Fruit fly (Drosophila melanogaster) whole organism, embryonic: Measurements from ENCODE around the gene mtsh.

Source experiments
- C15 ChIP-seq: fragments of 200-800 bp; sonication (Bioruptor generic); IDR thresholded peaks from 3 replicates; pipeline ENCODE4 v1.3.6; 2022; ENCODE audit warnings: missing biosample characterization, missing genetic modification characterization
- CG10462 ChIP-seq: fragments of 200-800 bp; sonication (Bioruptor generic); optimal IDR thresholded peaks from 2 replicates; lab custom pipeline; 2016; ENCODE audit warnings: missing biosample characterization, missing genetic modification characterization
- CG10565 ChIP-seq: fragments of 200-800 bp; sonication (Bioruptor generic); optimal IDR thresholded peaks from 3 replicates; lab custom pipeline; 2016; ENCODE audit warnings: missing biosample characterization, mild to moderate bottlenecking, missing genetic modification characterization
- CG11696 ChIP-seq: fragments of 200-800 bp; sonication (Bioruptor generic); IDR thresholded peaks from 2 replicates; pipeline ENCODE4 v1.3.6; 2022; ENCODE audit warnings: missing biosample characterization, missing genetic modification characterization
- CG11723 ChIP-seq: fragments of 200-800 bp; sonication (Bioruptor generic); optimal IDR thresholded peaks from 2 replicates; lab custom pipeline; 2017; ENCODE audit warnings: missing biosample characterization, mild to moderate bottlenecking, missing genetic modification characterization
- CG12104 ChIP-seq: fragments of 200-800 bp; sonication (Bioruptor generic); optimal IDR thresholded peaks from 3 replicates; lab custom pipeline; 2016; ENCODE audit warnings: missing biosample characterization, missing genetic modification characterization
- CG12391 ChIP-seq: fragments of 200-800 bp; sonication (Bioruptor generic); optimal IDR thresholded peaks from 3 replicates; lab custom pipeline; 2018; ENCODE audit warnings: missing biosample characterization, mild to moderate bottlenecking, missing genetic modification characterization, moderate library complexity
- CG16779 ChIP-seq: fragments of 200-800 bp; sonication (Bioruptor generic); IDR thresholded peaks from 2 replicates; pipeline ENCODE4 v1.3.6; 2022; ENCODE audit warnings: missing biosample characterization, missing genetic modification characterization
- CG17385 ChIP-seq: fragments of 200-800 bp; sonication (Bioruptor generic); optimal IDR thresholded peaks from 3 replicates; lab custom pipeline; 2018; ENCODE audit warnings: missing biosample characterization, mild to moderate bottlenecking, missing genetic modification characterization
- CG17612 ChIP-seq: fragments of 200-800 bp; sonication (Bioruptor generic); IDR thresholded peaks from 2 replicates; pipeline ENCODE4 v1.3.6; 2022; ENCODE audit warnings: missing biosample characterization, missing genetic modification characterization
- CG18262 ChIP-seq: fragments of 200-800 bp; optimal IDR thresholded peaks from 3 replicates; lab custom pipeline; 2019; ENCODE audit warnings: missing biosample characterization, mild to moderate bottlenecking, missing genetic modification characterization, moderate library complexity
- CG30403 ChIP-seq: fragments of 200-800 bp; sonication (Bioruptor generic); optimal IDR thresholded peaks from 3 replicates; lab custom pipeline; 2016; ENCODE audit warnings: missing biosample characterization, missing genetic modification characterization
- CG42726 ChIP-seq: fragments of 200-800 bp; sonication (Bioruptor generic); IDR thresholded peaks from 2 replicates; pipeline ENCODE4 v1.3.6; 2022; ENCODE audit warnings: missing biosample characterization, missing genetic modification characterization; ENCODE audit not compliant: partially characterized antibody
- CG4820 ChIP-seq: fragments of 200-800 bp; sonication (Bioruptor generic); optimal IDR thresholded peaks from 3 replicates; lab custom pipeline; 2016; ENCODE audit warnings: missing biosample characterization, missing genetic modification characterization
- CG5245 ChIP-seq: fragments of 200-800 bp; sonication (Bioruptor generic); optimal IDR thresholded peaks from 3 replicates; lab custom pipeline; 2016; ENCODE audit warnings: missing biosample characterization, missing genetic modification characterization
- CG7987 ChIP-seq: fragments of 200-800 bp; sonication (Bioruptor generic); optimal IDR thresholded peaks from 2 replicates; lab custom pipeline; 2018; ENCODE audit warnings: missing biosample characterization, mild to moderate bottlenecking, missing genetic modification characterization, moderate library complexity
- CG8089 ChIP-seq: fragments of 200-800 bp; sonication (Bioruptor generic); optimal IDR thresholded peaks from 3 replicates; lab custom pipeline; 2016; ENCODE audit warnings: missing biosample characterization, missing genetic modification characterization
- CG8281 ChIP-seq: fragments of 200-800 bp; sonication (Bioruptor generic); optimal IDR thresholded peaks from 2 replicates; lab custom pipeline; 2018; ENCODE audit warnings: missing biosample characterization, mild to moderate bottlenecking, missing genetic modification characterization, moderate library complexity
- CG8359 ChIP-seq: fragments of 200-800 bp; sonication (Bioruptor generic); optimal IDR thresholded peaks from 2 replicates; lab custom pipeline; 2017; ENCODE audit warnings: missing biosample characterization, mild to moderate bottlenecking, missing genetic modification characterization, borderline replicate concordance
- CG9932 ChIP-seq: fragments of 200-800 bp; sonication (Bioruptor generic); IDR thresholded peaks from 2 replicates; pipeline ENCODE4 v1.3.6; 2022; ENCODE audit warnings: missing biosample characterization, missing genetic modification characterization
- D19A ChIP-seq: fragments of 200-800 bp; optimal IDR thresholded peaks from 3 replicates; lab custom pipeline; 2019; ENCODE audit warnings: missing biosample characterization, mild to moderate bottlenecking, missing genetic modification characterization, moderate library complexity
- Dek ChIP-seq: fragments of 200-800 bp; sonication (Bioruptor generic); optimal IDR thresholded peaks from 3 replicates; lab custom pipeline; 2019; ENCODE audit warnings: missing biosample characterization, mild to moderate bottlenecking, missing genetic modification characterization, moderate library complexity
- Dip3 ChIP-seq: fragments of 200-800 bp; sonication (Bioruptor generic); optimal IDR thresholded peaks from 3 replicates; lab custom pipeline; 2016; ENCODE audit warnings: missing biosample characterization, missing genetic modification characterization
- Drgx ChIP-seq: fragments of 200-800 bp; sonication (Bioruptor generic); IDR thresholded peaks from 2 replicates; pipeline ENCODE4 v1.3.6; 2022; ENCODE audit warnings: missing biosample characterization, missing genetic modification characterization
- E2f2 ChIP-seq: fragments of 200-800 bp; sonication (Bioruptor generic); IDR thresholded peaks from 2 replicates; pipeline ENCODE4 v1.3.6; 2022; ENCODE audit warnings: missing biosample characterization, missing genetic modification characterization
- Fer2 ChIP-seq: fragments of 200-800 bp; sonication (Bioruptor generic); optimal IDR thresholded peaks from 2 replicates; lab custom pipeline; 2018; ENCODE audit warnings: missing biosample characterization, mild to moderate bottlenecking, missing genetic modification characterization, moderate library complexity
- Gug ChIP-seq: fragments of 200-800 bp; sonication (Bioruptor generic); IDR thresholded peaks from 4 replicates; pipeline ENCODE4 v1.3.6; 2022; ENCODE audit warnings: missing biosample characterization, missing genetic modification characterization
- H2.0 ChIP-seq: fragments of 200-800 bp; sonication (Bioruptor generic); IDR thresholded peaks from 2 replicates; pipeline ENCODE4 v1.3.6; 2022; ENCODE audit warnings: missing biosample characterization, missing genetic modification characterization
- Hr51 ChIP-seq, 2 experiments: fragments of 200-800 bp; sonication (Bioruptor generic); optimal IDR thresholded peaks; 2 replicates in 1 of 2; 3 replicates in 1 of 2; lab custom pipeline; 2016 to 2018; ENCODE audit warnings: missing biosample characterization in 2 of 2, missing genetic modification characterization in 2 of 2, mild to moderate bottlenecking in 1 of 2, moderate library complexity in 1 of 2
- Jarid2 ChIP-seq: fragments of 200-800 bp; sonication (Bioruptor generic); optimal IDR thresholded peaks from 3 replicates; lab custom pipeline; 2017; ENCODE audit warnings: mild to moderate bottlenecking, missing biosample characterization, missing genetic modification reagents, missing genetic modification characterization
- NK7.1 ChIP-seq: fragments of 200-800 bp; sonication (Bioruptor generic); optimal IDR thresholded peaks from 3 replicates; lab custom pipeline; 2016; ENCODE audit warnings: missing biosample characterization, missing genetic modification characterization
- Ptx1 ChIP-seq: fragments of 200-800 bp; sonication (Bioruptor generic); IDR thresholded peaks from 2 replicates; pipeline ENCODE4 v1.3.6; 2022; ENCODE audit warnings: missing biosample characterization, missing genetic modification characterization
- ase ChIP-seq: fragments of 200-800 bp; sonication (Bioruptor generic); IDR thresholded peaks from 3 replicates; pipeline ENCODE4 v1.3.6; 2022; ENCODE audit warnings: missing biosample characterization, missing genetic modification characterization
- bigmax ChIP-seq: fragments of 200-800 bp; sonication (Bioruptor generic); optimal IDR thresholded peaks from 2 replicates; lab custom pipeline; 2018; ENCODE audit warnings: missing biosample characterization, mild to moderate bottlenecking, missing genetic modification characterization
- cad ChIP-seq: fragments of >200 bp; optimal IDR thresholded peaks from 2 replicates; lab custom pipeline; 2017; ENCODE audit warnings: missing biosample characterization, missing genetic modification characterization
- cas ChIP-seq: fragments of 200-800 bp; sonication (Bioruptor generic); IDR thresholded peaks from 2 replicates; pipeline ENCODE4 v1.3.6; 2022; ENCODE audit warnings: missing biosample characterization, missing genetic modification characterization
- chinmo ChIP-seq: fragments of 200-800 bp; sonication (Bioruptor generic); IDR thresholded peaks from 4 replicates; pipeline ENCODE4 v1.3.6; 2022; ENCODE audit warnings: missing biosample characterization, missing genetic modification characterization; ENCODE audit not compliant: partially characterized antibody
- chn ChIP-seq: fragments of 200-800 bp; sonication (Bioruptor generic); optimal IDR thresholded peaks from 2 replicates; lab custom pipeline; 2016; ENCODE audit warnings: missing biosample characterization, missing genetic modification characterization
- dmrt11E ChIP-seq: fragments of 200-800 bp; sonication (Bioruptor generic); optimal IDR thresholded peaks from 3 replicates; lab custom pipeline; 2018; ENCODE audit warnings: missing biosample characterization, mild to moderate bottlenecking, missing genetic modification characterization, moderate library complexity
- hth ChIP-seq: fragments of >200 bp; optimal IDR thresholded peaks from 2 replicates; lab custom pipeline; 2017; ENCODE audit warnings: inconsistent platforms
- insv ChIP-seq, 2 experiments: fragments of 200-800 bp; sonication (Bioruptor generic); optimal IDR thresholded peaks; 3 replicates each; lab custom pipeline; 2016 to 2018; ENCODE audit warnings: missing biosample characterization in 2 of 2, missing genetic modification characterization in 2 of 2
- inv ChIP-seq: fragments of 200-800 bp; sonication (Bioruptor generic); IDR thresholded peaks from 2 replicates; pipeline ENCODE4 v1.3.6; 2022; ENCODE audit warnings: missing biosample characterization, missing genetic modification characterization; ENCODE audit not compliant: partially characterized antibody
- lola ChIP-seq, 3 experiments: fragments of >200 bp in 2 of 3; fragments of 200-800 bp in 1 of 3; sonication (Bioruptor generic) in 1 of 3; optimal IDR thresholded peaks; 2 replicates each; lab custom pipeline; 2017 to 2019; ENCODE audit warnings: missing biosample characterization in 3 of 3, missing genetic modification characterization in 3 of 3, mild to moderate bottlenecking in 1 of 3, moderate library complexity in 1 of 3
- mld ChIP-seq: fragments of 200-800 bp; sonication (Bioruptor generic); IDR thresholded peaks from 3 replicates; pipeline ENCODE4 v1.3.6; 2022; ENCODE audit warnings: missing biosample characterization, missing genetic modification characterization; ENCODE audit not compliant: partially characterized antibody
- nmo ChIP-seq: fragments of 200-800 bp; sonication (Bioruptor generic); optimal IDR thresholded peaks from 2 replicates; lab custom pipeline; 2018; ENCODE audit warnings: missing biosample characterization, mild to moderate bottlenecking, missing genetic modification characterization, moderate library complexity
- oc ChIP-seq: fragments of 200-800 bp; sonication (Bioruptor generic); optimal IDR thresholded peaks from 2 replicates; lab custom pipeline; 2018; ENCODE audit warnings: missing biosample characterization, mild to moderate bottlenecking, missing genetic modification characterization, moderate library complexity
- pan ChIP-seq, 4 experiments: fragments of >200 bp in 3 of 4; fragments of 200-800 bp in 1 of 4; sonication (Bioruptor generic) in 1 of 4; optimal IDR thresholded peaks in 3 of 4; IDR thresholded peaks in 1 of 4; 2 replicates each; pipeline versions ENCODE4 v1.3.6 to Lab custom; 2017 to 2022; ENCODE audit warnings: missing biosample characterization in 2 of 4, missing genetic modification characterization in 2 of 4, mixed read lengths in 1 of 4
- stc ChIP-seq: fragments of 200-800 bp; sonication (Bioruptor generic); IDR thresholded peaks from 2 replicates; pipeline ENCODE4 v1.3.6; 2022; ENCODE audit warnings: missing biosample characterization, missing genetic modification characterization
- sug ChIP-seq: fragments of 200-800 bp; optimal IDR thresholded peaks from 2 replicates; lab custom pipeline; 2019; ENCODE audit warnings: missing biosample characterization, mild to moderate bottlenecking, missing genetic modification characterization, moderate library complexity
- toy ChIP-seq: fragments of 200-800 bp; sonication (Bioruptor generic); IDR thresholded peaks from 2 replicates; pipeline ENCODE4 v1.3.6; 2022; ENCODE audit warnings: missing biosample characterization, missing genetic modification characterization

mtsh gene

dm6 chr2L:8290653-8291233 lies 29.0 kb downstream of the mtsh start (continued):
- peak; percentile 31; the same call in 1 of the 2 replicates for TF ChIP-seq Ptx1
- TF ChIP-seq cad (GFP tag; lab: Kevin White, UChicago), result no peak
- TF ChIP-seq Gug (GFP tag; lab: Robert Waterston, UW), result 0 out of 4 replicates have a peak, but pooled peaks have one; percentile 29
- no peak for TF ChIP-seq CG4820 (GFP tag; lab: Kevin White, UChicago)
- no peak for TF ChIP-seq E2f2 (GFP tag; lab: Robert Waterston, UW)
- no peak for TF ChIP-seq oc (tag; lab: Kevin White, UChicago)
- TF ChIP-seq Dip3 (GFP tag; lab: Kevin White, UChicago), result no peak
- no peak for TF ChIP-seq CG12104
- no peak for TF ChIP-seq inv
- TF ChIP-seq H2.0, result no peak
- TF ChIP-seq CG8089 (GFP tag; lab: Kevin White, UChicago), result no peak
- TF ChIP-seq stc (GFP tag; lab: Robert Waterston, UW), result no peak
- peak; percentile 15 for TF ChIP-seq CG17385 (GFP tag; lab: Kevin White, UChicago)
- no peak for TF ChIP-seq CG30403 (GFP tag; lab: Kevin White, UChicago)
- no peak for TF ChIP-seq chn (GFP tag; lab: Kevin White, UChicago)
- TF ChIP-seq nmo, result peak; percentile 15
- peak; percentile 80 for TF ChIP-seq Drgx
- no peak for TF ChIP-seq CG5245
- TF ChIP-seq C15 (GFP tag; lab: Robert Waterston, UW), result no peak
- TF ChIP-seq sug (tag; lab: Kevin White, UChicago), result no peak
- TF ChIP-seq cas (GFP tag; lab: Robert Waterston, UW), result no peak
- no peak for TF ChIP-seq toy
- TF ChIP-seq CG11723, result no peak
- TF ChIP-seq CG12391 (tag; lab: Kevin White, UChicago), result no peak
- TF ChIP-seq CG11696 (GFP tag; lab: Robert Waterston, UW), result no peak
- no peak for TF ChIP-seq Jarid2
- TF ChIP-seq CG17612, result no peak
- TF ChIP-seq NK7.1 (GFP tag; lab: Kevin White, UChicago), result no peak
- TF ChIP-seq CG9932 (GFP tag; lab: Robert Waterston, UW), result no peak
- TF ChIP-seq CG7987 (GFP tag; lab: Kevin White, UChicago), result no peak
- TF ChIP-seq ase, result no peak
- peak; percentile 26 for TF ChIP-seq CG18262 (tag; lab: Kevin White, UChicago)
- TF ChIP-seq Dek, result no peak
- TF ChIP-seq chinmo (GFP tag; lab: Robert Waterston, UW), result no peak
- TF ChIP-seq Hr51 (GFP tag; optimal IDR thresholded peaks at IDR 0.05; lab: Kevin White, UChicago), result no peak
- TF ChIP-seq D19A (tag; lab: Kevin White, UChicago), result no peak
- TF ChIP-seq hth, result no peak
- TF ChIP-seq mld, result no peak
- no peak for TF ChIP-seq CG8359 (GFP tag; lab: Kevin White, UChicago)
- TF ChIP-seq bigmax (GFP tag; lab: Kevin White, UChicago), result no peak
- no peak for TF ChIP-seq CG10565 (GFP tag; lab: Kevin White, UChicago)
- TF ChIP-seq CG42726 (GFP tag; lab: Robert Waterston, UW), result no peak; the same call in 1 of the 2 replicates
- TF ChIP-seq CG8281 (tag; lab: Kevin White, UChicago), result no peak
- TF ChIP-seq insv (GFP tag; optimal IDR thresholded peaks at IDR 0.05; lab: Kevin White, UChicago), result no peak
- TF ChIP-seq lola (GFP tag; optimal IDR thresholded peaks at IDR 0.05; lab: Kevin White, UChicago), result peak in 1 of 3 experiments; percentile 12
- TF ChIP-seq Fer2 (tag; lab: Kevin White, UChicago), result no peak
- TF ChIP-seq dmrt11E (tag; lab: Kevin White, UChicago), result peak; percentile 39
- no peak for TF ChIP-seq pan (optimal IDR thresholded peaks at IDR 0.05; lab: Kevin White, UChicago)
- TF ChIP-seq pan (GFP tag; optimal IDR thresholded peaks at IDR 0.05 in 1 of 2, IDR thresholded peaks at IDR 0.05 in 1 of 2), result peak in 1 of 2 experiments; percentile 25
- TF ChIP-seq CG16779, result no peak
- no peak for TF ChIP-seq CG10462
